Worm (Caenorhabditis elegans): ENCODE measurements around the gene scl-20.

The scl-20 gene

ce11 chrV:18723604-18724003 is 10.7 kb downstream of the scl-20 start (continued):
- TF ChIP-seq dve-1 (tag; optimal IDR thresholded peaks at IDR 0.05) = peak; percentile 52
- TF ChIP-seq eyg-1 (tag; optimal IDR thresholded peaks at IDR 0.05) = no peak
- no peak; the same call in 1 of the 2 replicates for TF ChIP-seq sox-2 (GFP tag; IDR thresholded peaks at IDR 0.05)
- TF ChIP-seq ceh-24 (tag; optimal IDR thresholded peaks at IDR 0.05) = no peak
- peak; percentile 62 for TF ChIP-seq ets-4 (tag; optimal IDR thresholded peaks at IDR 0.05)
- TF ChIP-seq ahr-1 (tag; optimal IDR thresholded peaks at IDR 0.05) = no peak
- no peak for TF ChIP-seq ttx-3 (tag; optimal IDR thresholded peaks at IDR 0.05)
- TF ChIP-seq K02D7.2 (tag; optimal IDR thresholded peaks at IDR 0.05) = no peak
- no peak for TF ChIP-seq fkh-10 (GFP tag; optimal IDR thresholded peaks at IDR 0.05)
- no peak for TF ChIP-seq Y22D7AL.16 (tag; optimal IDR thresholded peaks at IDR 0.05)
- no peak for TF ChIP-seq tbx-7 (tag; optimal IDR thresholded peaks at IDR 0.05)
- no peak for TF ChIP-seq pha-4 (tag; optimal IDR thresholded peaks at IDR 0.05)
- no peak for TF ChIP-seq hlh-8 (tag; optimal IDR thresholded peaks at IDR 0.05)
- TF ChIP-seq C08G9.2 (tag; optimal IDR thresholded peaks at IDR 0.05) = peak; percentile 49
- peak; percentile 27 for TF ChIP-seq ceh-6 (GFP tag; optimal IDR thresholded peaks at IDR 0.05)
- TF ChIP-seq pag-3 (tag; optimal IDR thresholded peaks at IDR 0.05; ENCODE audit: borderline replicate concordance) = no peak
- peak; percentile 92 for TF ChIP-seq unc-55 (GFP tag; optimal IDR thresholded peaks at IDR 0.05)
- peak; percentile 76 for TF ChIP-seq ceh-14 (tag; optimal IDR thresholded peaks at IDR 0.05)
- peak; percentile 61 for TF ChIP-seq sdc-2 (tag; optimal IDR thresholded peaks at IDR 0.05)
- no peak for TF ChIP-seq madf-2 (tag; optimal IDR thresholded peaks at IDR 0.05)
- peak; percentile 85 for TF ChIP-seq ceh-19 (GFP tag; optimal IDR thresholded peaks at IDR 0.05)
- no peak for TF ChIP-seq mec-3 (tag; optimal IDR thresholded peaks at IDR 0.05; ENCODE audit: borderline replicate concordance)
- TF ChIP-seq ceh-31 (tag; optimal IDR thresholded peaks at IDR 0.05) = peak; percentile 97
- TF ChIP-seq lim-6 (tag; optimal IDR thresholded peaks at IDR 0.05) = peak; percentile 56
- TF ChIP-seq lin-11 (tag; optimal IDR thresholded peaks at IDR 0.05) = no peak
- no peak for TF ChIP-seq fax-1 (tag; optimal IDR thresholded peaks at IDR 0.05)
- no peak for TF ChIP-seq ref-2 (tag; optimal IDR thresholded peaks at IDR 0.05)
- peak; percentile 18 for TF ChIP-seq fkh-6 (tag; optimal IDR thresholded peaks at IDR 0.05)
- TF ChIP-seq T23F11.4 (GFP tag; optimal IDR thresholded peaks at IDR 0.05) = no peak
- TF ChIP-seq odd-2 (tag; optimal IDR thresholded peaks at IDR 0.05) = peak; percentile 24
- TF ChIP-seq zip-5 (tag; optimal IDR thresholded peaks at IDR 0.05) = no peak
- TF ChIP-seq hlh-15 (tag; optimal IDR thresholded peaks at IDR 0.05) = no peak
- TF ChIP-seq pax-1 (tag; optimal IDR thresholded peaks at IDR 0.05) = peak; percentile 70
- TF ChIP-seq che-1 (tag; optimal IDR thresholded peaks at IDR 0.05) = no peak
- TF ChIP-seq pat-9 (tag; optimal IDR thresholded peaks at IDR 0.05) = peak; percentile 49
- peak; percentile 79 for TF ChIP-seq pros-1 (tag; optimal IDR thresholded peaks at IDR 0.05)
- TF ChIP-seq ceh-34 (tag; optimal IDR thresholded peaks at IDR 0.05) = peak; percentile 50
- peak; percentile 7 for TF ChIP-seq ceh-2 (tag; optimal IDR thresholded peaks at IDR 0.05)
- peak; percentile 97 for TF ChIP-seq nfya-1 (tag; optimal IDR thresholded peaks at IDR 0.05)
- no peak for TF ChIP-seq elt-4 (tag; optimal IDR thresholded peaks at IDR 0.05)
- TF ChIP-seq dmd-4 (tag; optimal IDR thresholded peaks at IDR 0.05; ENCODE audit: borderline replicate concordance) = peak; percentile 35
- TF ChIP-seq sox-4 (tag; optimal IDR thresholded peaks at IDR 0.05) = no peak
- peak; percentile 90 for TF ChIP-seq tbx-2 (tag; optimal IDR thresholded peaks at IDR 0.05)
- no peak for TF ChIP-seq C38D4.7 (GFP tag; optimal IDR thresholded peaks at IDR 0.05)
- peak; percentile 67 for TF ChIP-seq hlh-30 (tag; optimal IDR thresholded peaks at IDR 0.05; ENCODE audit: insufficient read depth)
- peak; percentile 54 for TF ChIP-seq unc-86 (tag; optimal IDR thresholded peaks at IDR 0.05)
- TF ChIP-seq ceh-48 (tag; optimal IDR thresholded peaks at IDR 0.05) = peak; percentile 90
